Fruit fly (Drosophila melanogaster) whole organism, prepupa: ENCODE data around the gene Rim.

Source experiments
- CG4318 ChIP-seq: fragments of 200-800 bp; sonication (Bioruptor generic); optimal IDR thresholded peaks from 3 replicates; lab custom pipeline; 2017; ENCODE audit warnings: missing biosample characterization, mild to moderate bottlenecking, missing genetic modification characterization
- CG9139 ChIP-seq: fragments of 200-800 bp; sonication (Bioruptor generic); optimal IDR thresholded peaks from 3 replicates; lab custom pipeline; 2017; ENCODE audit warnings: missing biosample characterization, mild to moderate bottlenecking, missing genetic modification characterization
- OdsH ChIP-seq: fragments of 200-800 bp; sonication (Bioruptor generic); optimal IDR thresholded peaks from 3 replicates; lab custom pipeline; 2016; ENCODE audit warnings: missing biosample characterization, missing genetic modification characterization
- dac ChIP-seq: fragments of 200-800 bp; sonication (Bioruptor generic); optimal IDR thresholded peaks from 2 replicates; lab custom pipeline; 2017; ENCODE audit warnings: missing biosample characterization, mild to moderate bottlenecking, missing genetic modification characterization

DNA sequence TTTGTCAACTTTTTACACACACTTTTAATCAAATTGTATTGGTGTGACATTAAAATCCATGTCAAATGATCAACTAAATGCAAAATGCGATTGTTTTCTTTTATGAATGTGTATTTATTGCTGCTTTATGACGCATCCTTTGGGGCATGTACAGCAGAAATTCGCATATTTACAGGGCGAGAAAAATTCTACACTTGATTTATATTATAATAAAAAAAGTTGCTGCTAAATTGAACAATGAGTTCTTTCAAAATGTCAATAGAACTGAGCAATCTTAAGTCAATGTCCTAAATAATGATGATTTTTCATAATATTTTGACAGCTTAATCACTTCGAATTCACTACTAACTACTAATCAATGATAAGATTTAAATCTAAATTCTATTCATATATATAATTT lies 5.3 kb downstream of the Rim start, which contains the start of gene CG43445:
- TF ChIP-seq CG4318 (GFP tag; lab: Kevin White, UChicago) (no peak), CG9139 (GFP tag; lab: Kevin White, UChicago) (no peak), dac (GFP tag; lab: Kevin White, UChicago) (no peak), OdsH (GFP tag; lab: Kevin White, UChicago) (no peak)
